Fruit fly (Drosophila melanogaster) whole organism, wandering third instar larva: ENCODE data around the gene Grip75.

Experiments used
- Abd-B ChIP-seq: fragments of >200 bp; optimal IDR thresholded peaks from 2 replicates; lab custom pipeline; 2017; ENCODE audit warnings: missing biosample characterization, missing genetic modification characterization
- CG32264 ChIP-seq: fragments of 200-800 bp; sonication (Bioruptor generic); optimal IDR thresholded peaks from 2 replicates; lab custom pipeline; 2016; ENCODE audit warnings: missing biosample characterization, missing genetic modification characterization
- CG9705 ChIP-seq: fragments of 200-800 bp; sonication (Bioruptor generic); optimal IDR thresholded peaks from 2 replicates; lab custom pipeline; 2018; ENCODE audit warnings: missing biosample characterization, mild to moderate bottlenecking, missing genetic modification characterization
- CrebA ChIP-seq: fragments of 200-800 bp; sonication (Bioruptor generic); optimal IDR thresholded peaks from 2 replicates; lab custom pipeline; 2016; ENCODE audit warnings: missing biosample characterization, mild to moderate bottlenecking, missing genetic modification characterization, borderline replicate concordance
- Dfd ChIP-seq: fragments of >200 bp; optimal IDR thresholded peaks from 2 replicates; lab custom pipeline; 2017; ENCODE audit warnings: missing biosample characterization, missing genetic modification characterization
- Dif ChIP-seq: fragments of 200-275, 200-300 bp; sonication (Bioruptor generic); optimal IDR thresholded peaks from 2 replicates; lab custom pipeline; 2018; ENCODE audit warnings: missing biosample characterization, missing genetic modification characterization; ENCODE audit not compliant: partially characterized antibody
- GATAd ChIP-seq: sonication (Bioruptor generic); optimal IDR thresholded peaks from 2 replicates; lab custom pipeline; 2016; ENCODE audit warnings: missing biosample characterization, missing genetic modification characterization
- HLH106 ChIP-seq: fragments of 200-800 bp; optimal IDR thresholded peaks from 3 replicates; lab custom pipeline; 2019; ENCODE audit warnings: missing biosample characterization, mild to moderate bottlenecking, missing genetic modification characterization, moderate library complexity
- Hnf4 ChIP-seq: fragments of 200-800 bp; sonication (Bioruptor generic); optimal IDR thresholded peaks from 2 replicates; lab custom pipeline; 2016; ENCODE audit warnings: missing biosample characterization, mild to moderate bottlenecking, missing genetic modification characterization
- Hr78 ChIP-seq: fragments of >200 bp; optimal IDR thresholded peaks from 2 replicates; lab custom pipeline; 2017; ENCODE audit warnings: missing biosample characterization, missing genetic modification characterization
- Hr83 ChIP-seq: fragments of 200-300 bp; sonication (Bioruptor generic); optimal IDR thresholded peaks from 2 replicates; lab custom pipeline; 2016; ENCODE audit warnings: missing biosample characterization, mild to moderate bottlenecking, missing genetic modification characterization, moderate library complexity; ENCODE audit not compliant: poor library complexity, severe bottlenecking
- Jra ChIP-seq: sonication (Bioruptor generic); optimal IDR thresholded peaks from 2 replicates; lab custom pipeline; 2016; ENCODE audit warnings: missing biosample characterization, missing genetic modification characterization
- Mio ChIP-seq: sonication (Bioruptor generic); optimal IDR thresholded peaks from 2 replicates; lab custom pipeline; 2016; ENCODE audit warnings: missing biosample characterization, missing genetic modification characterization
- Myc ChIP-seq: fragments of >200 bp; optimal IDR thresholded peaks from 2 replicates; lab custom pipeline; 2017
- N ChIP-seq: fragments of >200 bp; optimal IDR thresholded peaks from 2 replicates; lab custom pipeline; 2018; ENCODE audit warnings: missing biosample characterization, missing external identifiers, missing genetic modification characterization
- OdsH ChIP-seq: fragments of 200-800 bp; sonication (Bioruptor generic); optimal IDR thresholded peaks from 2 replicates; lab custom pipeline; 2016; ENCODE audit warnings: missing biosample characterization, mild to moderate bottlenecking, missing genetic modification characterization
- Rel ChIP-seq, 2 experiments: fragments of 200-800 bp; sonication (Bioruptor generic) in 1 of 2; optimal IDR thresholded peaks; 2 replicates in 1 of 2; 3 replicates in 1 of 2; lab custom pipeline; 2016 to 2019; ENCODE audit warnings: mild to moderate bottlenecking in 2 of 2, missing biosample characterization in 2 of 2, missing genetic modification characterization in 2 of 2, moderate library complexity in 1 of 2
- Sp1 ChIP-seq: fragments of 200-800 bp; sonication (Bioruptor generic); optimal IDR thresholded peaks from 3 replicates; lab custom pipeline; 2019; ENCODE audit warnings: missing biosample characterization, mild to moderate bottlenecking, missing genetic modification characterization, moderate library complexity
- Vsx2 ChIP-seq: fragments of 200-300, 225-300 bp; sonication (Bioruptor generic); optimal IDR thresholded peaks from 2 replicates; lab custom pipeline; 2018; ENCODE audit warnings: missing biosample characterization, missing genetic modification characterization; ENCODE audit not compliant: partially characterized antibody
- br ChIP-seq: fragments of 200-800 bp; sonication (Bioruptor generic); optimal IDR thresholded peaks from 2 replicates; lab custom pipeline; 2016; ENCODE audit warnings: missing biosample characterization, missing genetic modification characterization
- brk ChIP-seq: fragments of 200-800 bp; sonication (Bioruptor generic); optimal IDR thresholded peaks from 2 replicates; lab custom pipeline; 2016; ENCODE audit warnings: missing biosample characterization, mild to moderate bottlenecking, missing genetic modification characterization
- dl ChIP-seq, 2 experiments: fragments of 175-275, 200-275 bp in 1 of 2; fragments of 200-275 bp in 1 of 2; sonication (Bioruptor generic); optimal IDR thresholded peaks; lab custom pipeline; 2018; ENCODE audit warnings: mild to moderate bottlenecking in 2 of 2, missing biosample characterization in 2 of 2, missing genetic modification characterization in 2 of 2, moderate library complexity in 2 of 2; ENCODE audit not compliant: partially characterized antibody in 2 of 2, insufficient read depth in 1 of 2
- dmrt93B ChIP-seq: fragments of 200-800 bp; sonication (Bioruptor generic); optimal IDR thresholded peaks from 2 replicates; lab custom pipeline; 2018; ENCODE audit warnings: missing biosample characterization, mild to moderate bottlenecking, missing genetic modification characterization
- dsf ChIP-seq: sonication (Bioruptor generic); optimal IDR thresholded peaks from 2 replicates; lab custom pipeline; 2016; ENCODE audit warnings: missing biosample characterization, missing genetic modification characterization, borderline replicate concordance
- ey ChIP-seq: fragments of 200-800 bp; sonication (Bioruptor generic); optimal IDR thresholded peaks from 2 replicates; lab custom pipeline; 2016; ENCODE audit warnings: missing biosample characterization, missing genetic modification characterization
- foxo ChIP-seq, 2 experiments: fragments of 200-800 bp; sonication (Bioruptor generic); optimal IDR thresholded peaks; 2 replicates in 1 of 2; 3 replicates in 1 of 2; lab custom pipeline; 2016 to 2017; ENCODE audit warnings: missing biosample characterization in 2 of 2, missing genetic modification characterization in 2 of 2
- fru ChIP-seq: fragments of 200-800 bp; sonication (Bioruptor generic); optimal IDR thresholded peaks from 3 replicates; lab custom pipeline; 2016; ENCODE audit warnings: missing biosample characterization, mild to moderate bottlenecking, missing genetic modification characterization
- h ChIP-seq: fragments of 200-800 bp; sonication (Bioruptor generic); optimal IDR thresholded peaks from 3 replicates; lab custom pipeline; 2016; ENCODE audit warnings: missing biosample characterization, mild to moderate bottlenecking, missing genetic modification characterization
- jim ChIP-seq: fragments of 175-275, 200-325 bp; sonication (Bioruptor generic); optimal IDR thresholded peaks from 2 replicates; lab custom pipeline; 2016; ENCODE audit warnings: missing biosample characterization, mild to moderate bottlenecking, missing genetic modification characterization
- lola ChIP-seq: fragments of >200 bp; optimal IDR thresholded peaks from 2 replicates; lab custom pipeline; 2017; ENCODE audit warnings: missing biosample characterization, missing genetic modification characterization
- pan ChIP-seq: fragments of >200 bp; optimal IDR thresholded peaks from 2 replicates; lab custom pipeline; 2017
- psq ChIP-seq: fragments of 200-800 bp; sonication (Bioruptor generic); optimal IDR thresholded peaks from 3 replicates; lab custom pipeline; 2017; ENCODE audit warnings: missing biosample characterization, mild to moderate bottlenecking, missing genetic modification characterization, moderate library complexity
- rgr ChIP-seq: fragments of 200-800 bp; sonication (Bioruptor generic); optimal IDR thresholded peaks from 3 replicates; lab custom pipeline; 2016; ENCODE audit warnings: missing biosample characterization, mild to moderate bottlenecking, missing genetic modification characterization
- sage ChIP-seq: fragments of 200-800 bp; sonication (Bioruptor generic); optimal IDR thresholded peaks from 2 replicates; lab custom pipeline; 2016; ENCODE audit warnings: missing biosample characterization, mild to moderate bottlenecking, missing genetic modification characterization
- sv ChIP-seq: fragments of 200-800 bp; sonication (Bioruptor generic); optimal IDR thresholded peaks from 3 replicates; lab custom pipeline; 2016; ENCODE audit warnings: missing biosample characterization, missing genetic modification characterization
- tai ChIP-seq: sonication (Bioruptor generic); optimal IDR thresholded peaks from 2 replicates; lab custom pipeline; 2016; ENCODE audit warnings: missing biosample characterization, missing genetic modification characterization
- usp ChIP-seq: fragments of >200 bp; optimal IDR thresholded peaks from 2 replicates; lab custom pipeline; 2017; ENCODE audit warnings: missing biosample characterization, missing genetic modification characterization
- woc ChIP-seq: sonication (Bioruptor generic); optimal IDR thresholded peaks from 2 replicates; lab custom pipeline; 2016; ENCODE audit warnings: missing biosample characterization, mild to moderate bottlenecking, missing genetic modification characterization

Grip75 gene

DNA sequence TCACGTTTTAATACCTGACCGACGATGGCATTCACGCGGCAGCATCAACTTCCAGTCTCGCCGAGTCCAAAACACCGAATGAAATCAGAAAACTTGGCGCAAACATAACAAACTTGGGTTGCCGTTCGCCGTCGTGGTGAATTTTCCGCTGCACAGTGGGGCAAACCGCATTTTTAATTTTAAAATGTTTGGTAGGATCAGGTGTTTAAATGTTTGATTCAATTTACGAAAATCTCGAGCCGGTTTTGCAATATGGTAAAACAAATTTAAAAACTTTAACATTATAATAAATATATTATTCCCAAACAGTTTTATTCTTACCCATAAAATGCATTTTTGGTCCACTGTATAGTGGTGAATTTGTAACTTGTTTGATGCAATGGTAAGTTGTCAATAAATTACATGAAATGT lies 8.8 kb upstream of the Grip75 start, which contains the start of gene RluA-1:
Gene RluA-1 (minus strand): TSS at position 82 of the 411 bp plus-strand sequence.
- peak; percentile 95 for TF ChIP-seq HLH106 (tag; lab: Kevin White, UChicago)
- no peak for TF ChIP-seq GATAd
- no peak for TF ChIP-seq fru (GFP tag; lab: Kevin White, UChicago)
- peak; percentile 99 for TF ChIP-seq sv
- TF ChIP-seq Jra, result no peak
- TF ChIP-seq OdsH (GFP tag; lab: Kevin White, UChicago), result peak; percentile 90
- peak; percentile 94 for TF ChIP-seq rgr
- TF ChIP-seq dsf (GFP tag; lab: Kevin White, UChicago), result peak; percentile 43
- peak; percentile 47 for TF ChIP-seq woc (GFP tag; lab: Kevin White, UChicago)
- TF ChIP-seq dmrt93B (GFP tag; lab: Kevin White, UChicago), result peak; percentile 83
- TF ChIP-seq usp, result no peak
- TF ChIP-seq Hr78 (GFP tag; lab: Kevin White, UChicago), result no peak
- peak; percentile 87 for TF ChIP-seq CG9705 (GFP tag; lab: Kevin White, UChicago)
- no peak for TF ChIP-seq Vsx2
- no peak for TF ChIP-seq pan (lab: Kevin White, UChicago)
- TF ChIP-seq Hr83, result peak; percentile 35
- peak; percentile 86 for TF ChIP-seq br (GFP tag; lab: Kevin White, UChicago)
- no peak for TF ChIP-seq jim
- TF ChIP-seq CrebA (GFP tag; lab: Kevin White, UChicago), result no peak
- peak; percentile 69 for TF ChIP-seq sage (GFP tag; lab: Kevin White, UChicago)
- peak; percentile 53 for TF ChIP-seq CG32264 (GFP tag; lab: Kevin White, UChicago)
- TF ChIP-seq Hnf4 (GFP tag; lab: Kevin White, UChicago), result peak; percentile 74
- peak; percentile 32 for TF ChIP-seq tai (GFP tag; lab: Kevin White, UChicago)
- no peak for TF ChIP-seq lola (GFP tag; lab: Kevin White, UChicago)
- TF ChIP-seq h (GFP tag; lab: Kevin White, UChicago), result peak; percentile 93
- peak in 1 of 2 experiments; percentile 93 for TF ChIP-seq foxo (GFP tag; optimal IDR thresholded peaks at IDR 0.05; lab: Kevin White, UChicago)
- TF ChIP-seq Dif, result no peak
- TF ChIP-seq Sp1 (GFP tag; lab: Kevin White, UChicago), result peak; percentile 93
- peak; percentile 84 for TF ChIP-seq brk (GFP tag; lab: Kevin White, UChicago)
- TF ChIP-seq dl (GFP tag; optimal IDR thresholded peaks at IDR 0.05; lab: Kevin White, UChicago; ENCODE audit: insufficient read depth in 1 of 2, partially characterized antibody in 2 of 2), result no peak
- TF ChIP-seq ey (GFP tag; lab: Kevin White, UChicago), result peak; percentile 74
- no peak for TF ChIP-seq Myc (lab: Kevin White, UChicago)
- no peak for TF ChIP-seq N (GFP tag; lab: Kevin White, UChicago)
- peak; percentile 86 for TF ChIP-seq psq (GFP tag; lab: Kevin White, UChicago)
- TF ChIP-seq Dfd (GFP tag; lab: Kevin White, UChicago), result no peak
- peak; percentile 49 for TF ChIP-seq Rel (GFP tag; optimal IDR thresholded peaks at IDR 0.05; lab: Kevin White, UChicago)
- TF ChIP-seq Rel (tag; optimal IDR thresholded peaks at IDR 0.05; lab: Kevin White, UChicago), result peak; percentile 86
- TF ChIP-seq Abd-B (GFP tag; lab: Kevin White, UChicago), result no peak
- TF ChIP-seq Mio, result peak; percentile 26

DNA sequence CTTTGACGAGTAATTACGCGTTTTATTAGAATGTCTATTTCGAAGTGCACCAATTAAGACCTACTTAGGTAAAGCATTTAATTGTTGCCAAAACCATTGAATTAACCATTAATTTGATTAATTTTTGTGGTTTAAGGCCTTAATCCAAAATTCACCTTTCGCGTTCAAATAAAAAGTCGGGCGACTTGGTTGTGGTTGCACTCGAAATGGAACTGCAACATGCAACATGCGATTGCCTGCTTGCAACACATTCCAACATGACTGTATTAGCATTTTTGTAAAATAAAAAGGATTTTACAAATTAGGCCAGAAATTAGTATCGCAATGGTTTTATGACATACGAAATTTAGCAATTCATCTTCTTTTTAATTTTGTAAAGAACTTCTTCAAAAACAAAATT lies 8.3 kb upstream of the Grip75 start:
- TF ChIP-seq dl (GFP tag; optimal IDR thresholded peaks at IDR 0.05; lab: Kevin White, UChicago; ENCODE audit: insufficient read depth in 1 of 2, partially characterized antibody in 2 of 2), result no peak
- no peak for TF ChIP-seq Mio
- TF ChIP-seq dmrt93B (GFP tag; lab: Kevin White, UChicago), result no peak
- no peak for TF ChIP-seq N (GFP tag; lab: Kevin White, UChicago)
- TF ChIP-seq CrebA (GFP tag; lab: Kevin White, UChicago), result no peak
- TF ChIP-seq ey (GFP tag; lab: Kevin White, UChicago), result no peak
- no peak for TF ChIP-seq Myc (lab: Kevin White, UChicago)
- TF ChIP-seq usp, result no peak
- no peak for TF ChIP-seq GATAd
- TF ChIP-seq HLH106 (tag; lab: Kevin White, UChicago), result no peak
- TF ChIP-seq Hr83, result no peak
- no peak for TF ChIP-seq CG32264 (GFP tag; lab: Kevin White, UChicago)
- no peak for TF ChIP-seq br (GFP tag; lab: Kevin White, UChicago)
